Fruit fly (Drosophila melanogaster) whole organism, embryonic: Measurements from ENCODE around the gene CG13144.
A peak's percentile ranks its signal among the peaks of the same experiment; 100 is the strongest.

Source experiments
- Ada2b ChIP-seq: fragments of 200-800 bp; sonication (Bioruptor generic); IDR thresholded peaks from 2 replicates; pipeline ENCODE4 v1.3.6; 2022; ENCODE audit warnings: missing biosample characterization, missing genetic modification characterization
- B-H1 ChIP-seq: fragments of 200-800 bp; sonication (Bioruptor generic); IDR thresholded peaks from 3 replicates; pipeline ENCODE4 v1.3.6; 2022; ENCODE audit warnings: missing biosample characterization, missing genetic modification characterization
- BtbVII ChIP-seq: fragments of 200-800 bp; sonication (Bioruptor generic); optimal IDR thresholded peaks from 3 replicates; lab custom pipeline; 2017; ENCODE audit warnings: missing biosample characterization, mild to moderate bottlenecking, missing genetic modification characterization
- CG10565 ChIP-seq: fragments of 200-800 bp; sonication (Bioruptor generic); optimal IDR thresholded peaks from 3 replicates; lab custom pipeline; 2016; ENCODE audit warnings: missing biosample characterization, mild to moderate bottlenecking, missing genetic modification characterization
- CG11093 ChIP-seq: fragments of 200-800 bp; sonication (Bioruptor generic); IDR thresholded peaks from 3 replicates; pipeline ENCODE4 v1.3.6; 2022; ENCODE audit warnings: missing biosample characterization, missing genetic modification characterization
- CG11723 ChIP-seq: fragments of 200-800 bp; sonication (Bioruptor generic); optimal IDR thresholded peaks from 2 replicates; lab custom pipeline; 2017; ENCODE audit warnings: missing biosample characterization, mild to moderate bottlenecking, missing genetic modification characterization
- CG14710 ChIP-seq: fragments of 200-800 bp; sonication (Bioruptor generic); optimal IDR thresholded peaks from 3 replicates; lab custom pipeline; 2019; ENCODE audit warnings: missing biosample characterization, mild to moderate bottlenecking, missing genetic modification characterization, moderate library complexity
- CG15269 ChIP-seq: fragments of 200-800 bp; sonication (Bioruptor generic); optimal IDR thresholded peaks from 2 replicates; lab custom pipeline; 2018; ENCODE audit warnings: missing biosample characterization, mild to moderate bottlenecking, missing genetic modification characterization, moderate library complexity
- CG16815 ChIP-seq: fragments of 200-800 bp; sonication (Bioruptor generic); optimal IDR thresholded peaks from 3 replicates; lab custom pipeline; 2017; ENCODE audit warnings: missing biosample characterization, mild to moderate bottlenecking, missing genetic modification characterization
- CG2120 ChIP-seq: fragments of 200-800 bp; sonication (Bioruptor generic); optimal IDR thresholded peaks from 3 replicates; lab custom pipeline; 2016; ENCODE audit warnings: missing biosample characterization, missing genetic modification characterization
- CG31441 ChIP-seq: fragments of 200-800 bp; sonication (Bioruptor generic); IDR thresholded peaks from 2 replicates; pipeline ENCODE4 v1.3.6; 2022; ENCODE audit warnings: missing biosample characterization, missing genetic modification characterization
- CG3407 ChIP-seq: fragments of 200-800 bp; sonication (Bioruptor generic); optimal IDR thresholded peaks from 2 replicates; lab custom pipeline; 2018; ENCODE audit warnings: missing biosample characterization, mild to moderate bottlenecking, missing genetic modification characterization
- CG3847 ChIP-seq: fragments of 200-800 bp; sonication (Bioruptor generic); IDR thresholded peaks from 2 replicates; pipeline ENCODE4 v1.3.6; 2022; ENCODE audit warnings: missing biosample characterization, missing genetic modification characterization
- CG4360 ChIP-seq: fragments of 200-800 bp; sonication (Bioruptor generic); IDR thresholded peaks from 2 replicates; pipeline ENCODE4 v1.3.6; 2022; ENCODE audit warnings: missing biosample characterization, missing genetic modification characterization
- CG7745 ChIP-seq: fragments of 200-800 bp; sonication (Bioruptor generic); optimal IDR thresholded peaks from 2 replicates; lab custom pipeline; 2018; ENCODE audit warnings: missing biosample characterization, mild to moderate bottlenecking, missing genetic modification characterization, moderate library complexity
- CG7928 ChIP-seq: fragments of 200-800 bp; sonication (Bioruptor generic); optimal IDR thresholded peaks from 2 replicates; lab custom pipeline; 2017; ENCODE audit warnings: missing biosample characterization, mild to moderate bottlenecking, missing genetic modification characterization
- CG8281 ChIP-seq: fragments of 200-800 bp; sonication (Bioruptor generic); optimal IDR thresholded peaks from 2 replicates; lab custom pipeline; 2018; ENCODE audit warnings: missing biosample characterization, mild to moderate bottlenecking, missing genetic modification characterization, moderate library complexity
- Chrac-16 ChIP-seq: fragments of 200-800 bp; sonication (Bioruptor generic); optimal IDR thresholded peaks from 3 replicates; lab custom pipeline; 2016; ENCODE audit warnings: missing biosample characterization, missing genetic modification characterization
- CoRest ChIP-seq: fragments of 200-800 bp; sonication (Bioruptor generic); optimal IDR thresholded peaks from 3 replicates; lab custom pipeline; 2018; ENCODE audit warnings: missing biosample characterization, mild to moderate bottlenecking, missing genetic modification characterization, moderate library complexity
- Nf-YA ChIP-seq: fragments of 200-800 bp; sonication (Bioruptor generic); IDR thresholded peaks from 2 replicates; pipeline ENCODE4 v1.3.6; 2022; ENCODE audit warnings: missing biosample characterization, missing genetic modification characterization
- NfI ChIP-seq: fragments of 200-800 bp; sonication (Bioruptor generic); optimal IDR thresholded peaks from 3 replicates; lab custom pipeline; 2018; ENCODE audit warnings: missing biosample characterization, mild to moderate bottlenecking, missing genetic modification characterization, moderate library complexity
- Pdp1 ChIP-seq, 2 experiments: fragments of 200-800 bp; sonication (Bioruptor generic); optimal IDR thresholded peaks; 3 replicates each; lab custom pipeline; 2016; ENCODE audit warnings: missing biosample characterization in 2 of 2, missing genetic modification characterization in 2 of 2, mild to moderate bottlenecking in 1 of 2, moderate library complexity in 1 of 2
- Sry-β ChIP-seq: fragments of 200-800 bp; sonication (Bioruptor generic); optimal IDR thresholded peaks from 2 replicates; lab custom pipeline; 2018; ENCODE audit warnings: missing biosample characterization, mild to moderate bottlenecking, missing genetic modification characterization, moderate library complexity
- Vsx1 ChIP-seq: fragments of 200-800 bp; sonication (Bioruptor generic); optimal IDR thresholded peaks from 2 replicates; lab custom pipeline; 2017; ENCODE audit warnings: missing biosample characterization, mild to moderate bottlenecking, missing genetic modification characterization, missing genetic modification reagents
- ab ChIP-seq: fragments of 200-800 bp; sonication (Bioruptor generic); optimal IDR thresholded peaks from 2 replicates; lab custom pipeline; 2016; ENCODE audit warnings: missing biosample characterization, missing genetic modification characterization
- ac ChIP-seq: fragments of 200-800 bp; sonication (Bioruptor generic); optimal IDR thresholded peaks from 3 replicates; lab custom pipeline; 2017; ENCODE audit warnings: missing biosample characterization, mild to moderate bottlenecking, missing genetic modification characterization
- amos ChIP-seq: fragments of 200-800 bp; sonication (Bioruptor generic); IDR thresholded peaks from 2 replicates; pipeline ENCODE4 v1.3.6; 2022; ENCODE audit warnings: missing biosample characterization, missing genetic modification characterization; ENCODE audit not compliant: partially characterized antibody
- ase ChIP-seq: fragments of 200-800 bp; sonication (Bioruptor generic); IDR thresholded peaks from 3 replicates; pipeline ENCODE4 v1.3.6; 2022; ENCODE audit warnings: missing biosample characterization, missing genetic modification characterization
- bowl ChIP-seq: fragments of 200-800 bp; sonication (Bioruptor generic); IDR thresholded peaks from 2 replicates; pipeline ENCODE4 v1.3.6; 2022; ENCODE audit warnings: missing biosample characterization, missing genetic modification characterization
- br ChIP-seq: fragments of >200 bp; optimal IDR thresholded peaks from 2 replicates; lab custom pipeline; 2017
- cg ChIP-seq: fragments of 200-800 bp; sonication (Bioruptor generic); optimal IDR thresholded peaks from 3 replicates; lab custom pipeline; 2019; ENCODE audit warnings: missing biosample characterization, mild to moderate bottlenecking, missing genetic modification characterization, moderate library complexity
- crc ChIP-seq: fragments of 200-800 bp; sonication (Bioruptor generic); optimal IDR thresholded peaks from 2 replicates; lab custom pipeline; 2016; ENCODE audit warnings: missing biosample characterization, missing genetic modification characterization
- crp ChIP-seq, 2 experiments: fragments of 200-800 bp; sonication (Bioruptor generic); optimal IDR thresholded peaks; 2 replicates in 1 of 2; 3 replicates in 1 of 2; lab custom pipeline; 2017; ENCODE audit warnings: missing biosample characterization in 2 of 2, missing genetic modification characterization in 2 of 2, mild to moderate bottlenecking in 1 of 2, moderate library complexity in 1 of 2
- cwo ChIP-seq: fragments of 200-800 bp; sonication (Bioruptor generic); optimal IDR thresholded peaks from 3 replicates; lab custom pipeline; 2017; ENCODE audit warnings: missing biosample characterization, missing genetic modification characterization, mild to moderate bottlenecking, moderate library complexity, missing genetic modification reagents
- grau ChIP-seq: fragments of 200-800 bp; optimal IDR thresholded peaks from 3 replicates; lab custom pipeline; 2019; ENCODE audit warnings: missing biosample characterization, mild to moderate bottlenecking, missing genetic modification characterization, moderate library complexity
- ham ChIP-seq: fragments of 200-800 bp; sonication (Bioruptor generic); IDR thresholded peaks from 2 replicates; pipeline ENCODE4 v1.3.6; 2022; ENCODE audit warnings: missing biosample characterization, missing genetic modification characterization
- kay ChIP-seq: fragments of 200-800 bp; sonication (Bioruptor generic); optimal IDR thresholded peaks from 2 replicates; lab custom pipeline; 2016; ENCODE audit warnings: missing biosample characterization, missing genetic modification characterization
- kni ChIP-seq: fragments of 200-800 bp; sonication (Bioruptor generic); optimal IDR thresholded peaks from 3 replicates; lab custom pipeline; 2017; ENCODE audit warnings: mild to moderate bottlenecking, missing biosample characterization, missing genetic modification reagents, missing genetic modification characterization
- nom ChIP-seq: fragments of 200-800 bp; sonication (Bioruptor generic); optimal IDR thresholded peaks from 2 replicates; lab custom pipeline; 2017; ENCODE audit warnings: missing biosample characterization, missing genetic modification characterization, mild to moderate bottlenecking, moderate library complexity, missing genetic modification reagents
- pan ChIP-seq, 4 experiments: fragments of >200 bp in 3 of 4; fragments of 200-800 bp in 1 of 4; sonication (Bioruptor generic) in 1 of 4; optimal IDR thresholded peaks in 3 of 4; IDR thresholded peaks in 1 of 4; 2 replicates each; pipeline versions ENCODE4 v1.3.6 to Lab custom; 2017 to 2022; ENCODE audit warnings: missing biosample characterization in 2 of 4, missing genetic modification characterization in 2 of 4, mixed read lengths in 1 of 4
- pnt ChIP-seq: fragments of 200-800 bp; sonication (Bioruptor generic); optimal IDR thresholded peaks from 3 replicates; lab custom pipeline; 2016; ENCODE audit warnings: missing biosample characterization, missing genetic modification characterization
- ranshi ChIP-seq: fragments of 200-800 bp; sonication (Bioruptor generic); IDR thresholded peaks from 2 replicates; pipeline ENCODE4 v1.3.6; 2022; ENCODE audit warnings: missing biosample characterization, missing genetic modification characterization
- run ChIP-seq: fragments of 200-800 bp; sonication (Bioruptor generic); optimal IDR thresholded peaks from 3 replicates; lab custom pipeline; 2018; ENCODE audit warnings: missing biosample characterization, mild to moderate bottlenecking, missing genetic modification characterization
- sd ChIP-seq: fragments of 200-800 bp; sonication (Bioruptor generic); optimal IDR thresholded peaks from 3 replicates; lab custom pipeline; 2018; ENCODE audit warnings: missing biosample characterization, mild to moderate bottlenecking, missing genetic modification characterization, moderate library complexity
- sima ChIP-seq: fragments of 200-800 bp; sonication (Bioruptor generic); optimal IDR thresholded peaks from 2 replicates; lab custom pipeline; 2016; ENCODE audit warnings: missing biosample characterization, missing genetic modification characterization
- tap ChIP-seq: fragments of 200-800 bp; optimal IDR thresholded peaks from 3 replicates; lab custom pipeline; 2019; ENCODE audit warnings: missing biosample characterization, mild to moderate bottlenecking, missing genetic modification characterization, moderate library complexity
- trh ChIP-seq: fragments of 200-800 bp; sonication (Bioruptor generic); optimal IDR thresholded peaks from 2 replicates; lab custom pipeline; 2016; ENCODE audit warnings: missing biosample characterization, missing genetic modification characterization
- vvl ChIP-seq: fragments of 200-800 bp; sonication (Bioruptor generic); IDR thresholded peaks from 2 replicates; pipeline ENCODE4 v1.3.6; 2022; ENCODE audit warnings: missing biosample characterization, missing genetic modification characterization
- yki ChIP-seq: fragments of >200 bp; optimal IDR thresholded peaks from 3 replicates; lab custom pipeline; 2018
- zfh2 ChIP-seq: fragments of 200-800 bp; sonication (Bioruptor generic); optimal IDR thresholded peaks from 2 replicates; lab custom pipeline; 2016; ENCODE audit warnings: missing biosample characterization, missing genetic modification characterization

The CG13144 gene

dm6 chr2L:10516470-10517048 lies 25.3 kb upstream of the CG13144 start (continued):
- TF ChIP-seq sima (GFP tag; lab: Kevin White, UChicago) (no peak), ranshi (GFP tag; lab: Robert Waterston, UW) (peak; percentile 4), CG7928 (GFP tag; lab: Kevin White, UChicago) (no peak), kni (GFP tag; lab: Kevin White, UChicago) (no peak), bowl (no peak), zfh2 (peak; percentile 40), Ada2b (GFP tag; lab: Robert Waterston, UW) (peak; percentile 36; the same call in 1 of the 2 replicates), CoRest (tag; lab: Kevin White, UChicago) (peak; percentile 40), CG8281 (tag; lab: Kevin White, UChicago) (no peak), tap (tag; lab: Kevin White, UChicago) (no peak), ham (no peak), vvl (GFP tag; lab: Robert Waterston, UW) (peak; percentile 55), grau (tag; lab: Kevin White, UChicago) (peak; percentile 95), CG10565 (GFP tag; lab: Kevin White, UChicago) (no peak), CG11093 (GFP tag; lab: Robert Waterston, UW) (no peak), CG11723 (GFP tag; lab: Kevin White, UChicago) (no peak), B-H1 (GFP tag; lab: Robert Waterston, UW) (peak; percentile 12; the same call in 1 of the 3 replicates), Vsx1 (no peak), Sry-β (GFP tag; lab: Kevin White, UChicago) (no peak), CG3407 (GFP tag; lab: Kevin White, UChicago) (no peak), BtbVII (no peak), Pdp1 (GFP tag; optimal IDR thresholded peaks at IDR 0.05; lab: Kevin White, UChicago) (peak in 1 of 2 experiments; percentile 1), CG16815 (peak; percentile 14), ac (GFP tag; lab: Kevin White, UChicago) (no peak), trh (no peak), Chrac-16 (no peak), ase (GFP tag; lab: Robert Waterston, UW) (no peak), crc (no peak), CG3847 (GFP tag; lab: Robert Waterston, UW) (no peak), CG15269 (tag; lab: Kevin White, UChicago) (peak; percentile 26), CG14710 (tag; lab: Kevin White, UChicago) (peak; percentile 38), pan (optimal IDR thresholded peaks at IDR 0.05; lab: Kevin White, UChicago) (no peak), pan (GFP tag; optimal IDR thresholded peaks at IDR 0.05 in 1 of 2, IDR thresholded peaks at IDR 0.05 in 1 of 2) (peak in 1 of 2 experiments; percentile 27), Nf-YA (no peak), br (lab: Kevin White, UChicago) (no peak), CG2120 (GFP tag; lab: Kevin White, UChicago) (peak; percentile 50), CG7745 (no peak), cwo (peak; percentile 29), yki (no peak), crp (GFP tag; optimal IDR thresholded peaks at IDR 0.05; lab: Kevin White, UChicago) (peak; percentile 35 to 91), nom (GFP tag; lab: Kevin White, UChicago) (peak; percentile 66), NfI (GFP tag; lab: Kevin White, UChicago) (peak; percentile 18), ab (GFP tag; lab: Kevin White, UChicago) (no peak), CG31441 (peak; percentile 47), amos (peak; percentile 43; the same call in 1 of the 2 replicates), sd (tag; lab: Kevin White, UChicago) (peak; percentile 22), kay (GFP tag; lab: Kevin White, UChicago) (peak; percentile 26), pnt (peak; percentile 30), CG4360 (GFP tag; lab: Robert Waterston, UW) (0 out of 2 replicates have a peak, but pooled peaks have one; percentile 28), run (no peak), cg (no peak)
